Worm (Caenorhabditis elegans): ENCODE data around the gene lonp-2.

Gene lonp-2

DNA sequence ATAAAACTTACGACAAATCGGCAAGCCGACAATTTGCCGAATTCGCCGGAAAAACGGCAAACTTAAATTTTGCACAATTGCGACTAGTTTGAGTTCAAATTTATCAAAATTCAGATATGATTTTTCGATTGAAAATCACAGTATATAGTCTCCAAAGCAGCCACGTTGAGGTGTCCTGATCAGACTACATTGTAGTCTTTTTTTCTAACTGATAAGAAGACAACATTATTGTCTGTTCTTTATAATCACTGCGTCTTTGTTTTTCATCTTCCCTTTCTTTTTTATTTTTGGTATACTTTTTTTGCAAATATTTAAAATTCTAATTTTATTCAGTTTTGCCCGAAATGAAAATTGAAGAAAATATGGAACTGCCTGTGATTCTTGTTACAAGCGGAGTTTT, at the start of gene lonp-2, which contains the start of gene cest-12:
TSS of gene lonp-2 (plus strand) at position 334 of the 400 bp plus-strand sequence.
TSS of gene cest-12 (minus strand) at position 101 of the 400 bp plus-strand sequence.
- no peak for TF ChIP-seq unc-62 (GFP tag; optimal IDR thresholded peaks at IDR 0.05)

DNA sequence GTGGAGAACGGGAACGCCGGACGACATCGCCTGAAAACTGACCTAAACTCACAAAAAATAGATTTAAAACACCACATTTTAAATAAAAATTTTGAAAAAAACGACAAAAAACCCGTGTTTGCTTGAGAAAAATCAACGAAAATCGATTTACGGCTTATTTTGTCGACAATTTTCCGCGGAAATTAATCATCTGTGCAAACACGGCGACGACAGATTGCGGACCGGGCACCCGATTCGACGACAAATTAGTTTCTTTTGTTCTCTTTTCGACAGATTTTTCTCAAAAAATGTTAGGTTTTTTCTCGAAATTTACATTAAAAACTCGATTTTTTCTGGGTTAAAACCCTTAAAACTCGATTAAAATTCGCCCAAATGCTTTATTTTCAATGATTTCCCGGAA, 49.1 kb upstream of the lonp-2 start, which contains the start of gene arx-3:
TSS of gene arx-3 (minus strand) at position 30 of the 400 bp plus-strand sequence.
- TF ChIP-seq unc-62 (GFP tag; optimal IDR thresholded peaks at IDR 0.05): no peak

DNA sequence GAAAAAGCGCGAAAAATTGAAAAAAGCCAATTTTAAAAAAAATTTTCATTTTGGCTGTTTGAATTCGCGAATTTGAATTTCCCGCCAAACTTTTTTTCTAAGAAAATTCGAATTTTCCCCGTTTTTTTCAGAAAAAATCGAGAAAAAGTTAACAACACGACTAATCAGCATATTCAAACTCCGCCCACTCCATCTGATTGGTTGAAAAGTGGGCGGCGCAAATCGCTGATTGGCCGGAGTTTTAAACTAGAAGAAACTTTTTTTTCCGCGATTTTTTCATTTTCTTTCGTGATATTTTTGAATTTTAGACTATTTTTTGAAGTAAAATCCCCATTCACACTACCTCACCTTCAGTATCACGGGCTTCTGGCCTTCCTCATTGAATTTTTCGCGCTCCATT, 48.1 kb upstream of the lonp-2 start:
- TF ChIP-seq unc-62 (GFP tag; optimal IDR thresholded peaks at IDR 0.05): no peak

DNA sequence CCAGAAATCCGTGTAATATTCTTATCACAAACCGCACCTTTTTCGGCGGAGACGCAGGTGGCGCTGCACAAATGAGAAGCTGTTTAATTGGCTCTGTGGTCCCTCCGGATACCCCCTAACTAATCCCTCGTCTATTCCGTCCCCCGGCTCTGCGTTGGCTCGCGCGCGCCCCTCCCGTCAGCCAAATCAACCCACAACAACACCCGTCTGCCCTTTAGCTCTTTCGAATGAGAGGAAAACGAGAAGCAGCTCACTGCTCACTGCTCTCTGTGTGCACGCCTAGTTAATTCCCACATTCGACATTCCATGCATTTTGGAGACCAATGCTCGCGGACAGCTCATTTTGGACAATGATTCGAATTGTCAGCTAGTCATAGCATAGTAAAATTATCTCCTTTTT, 47.5 kb upstream of the lonp-2 start:
- no peak for TF ChIP-seq unc-62 (GFP tag; optimal IDR thresholded peaks at IDR 0.05)

DNA sequence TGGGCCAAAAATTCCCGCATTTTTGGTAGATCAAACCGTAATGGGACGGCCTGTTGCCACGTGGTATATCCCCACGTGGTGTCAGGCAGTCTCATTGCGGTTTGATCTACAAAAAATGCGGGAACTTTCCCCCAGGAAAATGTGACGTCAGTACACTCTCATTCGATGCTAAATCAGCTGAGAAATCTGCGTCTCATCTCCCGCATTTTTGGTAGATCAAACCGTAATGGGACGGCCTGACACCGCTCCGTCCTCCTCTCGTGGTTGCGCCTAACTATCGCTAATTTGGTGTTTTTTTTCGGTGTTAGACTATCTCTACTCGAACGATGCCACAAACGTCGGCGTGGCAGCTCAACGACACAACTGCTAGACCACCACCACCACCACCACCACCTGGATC, 46.2 kb upstream of the lonp-2 start, which contains the start of gene zyg-8:
TSS of gene zyg-8 (plus strand) at position 301 of the 400 bp plus-strand sequence.
- no peak for TF ChIP-seq unc-62 (GFP tag; optimal IDR thresholded peaks at IDR 0.05)

DNA sequence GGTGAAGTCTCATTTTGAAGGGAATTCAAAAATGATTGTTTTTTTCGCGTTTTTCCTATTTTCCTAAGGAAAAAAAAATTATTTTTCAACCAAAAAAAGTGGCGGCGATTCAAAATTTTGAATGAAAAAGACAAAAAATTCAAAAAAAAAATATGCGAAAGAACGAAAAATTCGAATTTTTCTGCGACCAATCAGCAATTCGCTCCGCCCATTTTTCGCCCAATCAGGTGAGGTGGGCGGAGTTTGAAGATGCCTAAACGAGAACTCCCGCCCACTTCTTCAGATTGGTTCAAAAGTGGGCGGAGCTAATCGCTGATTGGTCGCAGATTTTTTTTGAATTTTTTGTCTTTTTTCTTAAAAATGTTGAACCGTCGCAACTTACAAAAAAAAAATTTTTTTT, 43.6 kb upstream of the lonp-2 start:
- no peak for TF ChIP-seq unc-62 (GFP tag; optimal IDR thresholded peaks at IDR 0.05)

DNA sequence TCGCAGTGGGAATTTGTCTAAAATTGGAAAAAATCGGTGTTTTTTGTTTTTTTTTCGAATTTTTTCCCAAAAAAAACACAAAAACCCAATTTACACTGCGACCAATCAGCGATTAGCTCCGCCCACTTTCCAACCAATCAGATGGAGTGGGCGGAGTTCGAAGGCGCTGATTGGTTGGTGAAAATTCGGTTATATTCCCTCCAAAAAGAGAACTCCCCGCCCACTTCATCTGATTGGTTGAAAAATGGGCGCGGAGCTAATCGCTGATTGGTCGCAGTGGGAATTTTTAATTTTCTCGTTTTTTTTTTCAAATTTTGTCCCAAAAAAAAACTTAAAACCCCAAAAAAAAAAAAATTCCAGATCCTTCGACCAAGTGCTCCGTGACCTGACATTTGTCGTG, 43.1 kb upstream of the lonp-2 start:
- TF ChIP-seq unc-62 (GFP tag; optimal IDR thresholded peaks at IDR 0.05): no peak

DNA sequence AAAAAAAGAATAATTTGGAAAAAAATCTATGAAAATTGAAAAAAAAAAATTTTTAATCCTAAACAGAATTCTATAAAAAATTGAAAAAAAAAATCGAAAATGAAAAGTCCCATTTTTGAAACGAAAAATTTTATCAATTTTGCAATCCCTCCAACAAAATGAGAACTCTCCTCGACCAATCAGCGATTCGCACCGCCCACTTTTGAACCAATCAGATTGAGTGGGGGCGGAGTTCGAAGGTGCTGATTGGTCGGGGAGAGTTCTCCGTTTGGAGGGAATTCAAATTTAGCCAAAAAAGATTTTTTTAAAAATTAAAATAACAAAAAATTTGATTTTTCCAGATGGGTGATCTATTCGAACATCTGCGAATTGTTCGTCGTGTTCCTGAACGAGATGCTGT, 39.8 kb upstream of the lonp-2 start:
- TF ChIP-seq unc-62 (GFP tag; optimal IDR thresholded peaks at IDR 0.05): no peak

DNA sequence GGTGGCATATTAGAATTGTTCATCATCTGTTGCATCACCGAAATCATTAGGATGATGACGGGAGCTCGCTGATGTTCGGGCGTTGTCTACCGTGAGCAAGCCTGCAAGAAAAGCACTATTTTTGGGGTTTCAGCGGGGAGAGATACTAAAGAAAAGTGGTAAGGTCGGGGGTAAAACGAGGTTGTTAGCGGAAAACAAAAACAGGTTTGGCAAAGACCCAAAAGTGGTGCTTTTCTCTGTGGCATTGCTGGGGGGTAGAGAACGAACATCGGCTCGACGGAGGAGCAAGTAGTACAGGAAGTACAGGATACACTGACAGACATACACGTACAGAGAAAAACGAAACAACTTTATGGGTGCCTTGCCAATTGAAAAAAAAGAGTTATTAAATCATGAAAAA, 30.1 kb upstream of the lonp-2 start, which contains the start of gene php-3:
TSS of gene php-3 (minus strand) at position 101 of the 400 bp plus-strand sequence.
- TF ChIP-seq unc-62 (GFP tag; optimal IDR thresholded peaks at IDR 0.05): no peak

DNA sequence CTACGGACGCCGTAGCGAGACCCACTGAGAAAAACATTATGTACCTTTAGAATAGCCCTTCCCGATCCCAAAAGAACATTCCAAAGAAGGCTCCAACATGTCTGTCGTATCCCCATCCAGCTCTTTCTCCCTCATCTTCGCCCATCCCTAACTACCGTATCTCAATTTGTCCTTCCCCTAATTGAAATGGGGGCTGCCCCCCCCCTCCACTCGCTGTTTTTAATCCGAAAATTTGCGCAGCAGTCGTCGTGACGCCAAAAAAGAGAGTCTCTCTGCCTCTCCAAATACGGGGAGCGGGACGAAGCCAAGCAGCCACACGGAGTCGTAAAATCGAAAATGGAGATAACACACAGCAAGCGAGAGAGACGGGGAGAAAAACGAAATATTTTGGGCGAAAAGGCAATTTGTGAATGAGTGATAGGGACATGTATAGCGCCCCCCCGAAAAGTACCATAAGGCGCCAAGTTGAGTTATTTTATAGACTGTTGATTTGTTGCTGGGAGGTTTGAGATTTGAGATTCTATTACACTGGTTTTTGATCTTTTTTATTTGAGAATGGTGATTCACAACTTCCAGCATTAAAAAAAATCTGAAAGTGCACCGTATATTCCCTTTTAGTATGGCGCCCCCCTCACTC, 25.5 kb upstream of the lonp-2 start:
- TF ChIP-seq unc-62 (GFP tag; optimal IDR thresholded peaks at IDR 0.05): no peak

DNA sequence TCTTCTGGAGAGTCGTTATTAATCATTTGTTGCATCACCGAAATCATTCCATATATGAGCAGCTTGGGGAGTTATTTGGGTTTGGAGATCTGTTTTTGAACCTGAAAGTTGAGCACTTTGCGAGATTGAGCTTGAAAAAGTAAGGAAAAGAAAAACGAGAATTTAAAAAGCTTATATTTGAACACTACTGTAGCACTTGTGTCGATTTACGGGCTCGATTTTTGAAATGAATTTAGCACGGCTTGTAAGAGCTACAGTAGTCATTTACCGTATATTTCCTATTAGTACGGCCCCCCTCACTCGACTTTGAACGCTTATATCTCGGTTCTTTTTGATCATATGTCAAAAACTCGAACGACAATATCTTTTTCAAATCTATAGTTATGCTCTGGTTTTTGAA, 23.4 kb upstream of the lonp-2 start, which contains the start of gene nob-1:
TSS of gene nob-1 (minus strand) at position 101 of the 400 bp plus-strand sequence.
- no peak for TF ChIP-seq unc-62 (GFP tag; optimal IDR thresholded peaks at IDR 0.05)

DNA sequence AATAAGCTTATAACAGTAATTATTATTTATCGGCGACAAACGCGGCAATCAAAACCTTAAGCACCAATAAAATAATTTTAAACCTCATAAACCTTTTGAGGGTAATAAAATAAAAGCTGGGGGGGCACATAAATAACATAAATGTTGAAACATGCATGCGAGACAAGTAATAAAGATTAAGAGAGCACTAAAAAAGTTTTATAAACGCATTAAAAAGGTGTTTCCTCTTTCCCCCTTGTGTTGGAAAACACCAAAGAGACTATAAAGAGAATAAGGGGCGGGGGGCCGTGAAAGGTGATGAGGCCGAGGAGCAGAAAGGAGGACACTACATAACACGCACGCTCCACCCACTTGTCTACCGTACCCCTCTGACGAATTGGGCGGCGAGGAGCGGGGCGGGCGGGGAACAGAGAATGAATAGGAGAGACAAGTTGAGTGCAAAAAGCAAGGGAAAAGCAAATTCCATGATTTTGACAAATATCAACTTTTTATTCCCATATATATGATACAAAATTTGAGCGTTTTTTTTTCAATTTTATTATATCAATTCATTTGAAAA, 22.7 kb upstream of the lonp-2 start:
- TF ChIP-seq unc-62 (GFP tag; optimal IDR thresholded peaks at IDR 0.05): no peak

DNA sequence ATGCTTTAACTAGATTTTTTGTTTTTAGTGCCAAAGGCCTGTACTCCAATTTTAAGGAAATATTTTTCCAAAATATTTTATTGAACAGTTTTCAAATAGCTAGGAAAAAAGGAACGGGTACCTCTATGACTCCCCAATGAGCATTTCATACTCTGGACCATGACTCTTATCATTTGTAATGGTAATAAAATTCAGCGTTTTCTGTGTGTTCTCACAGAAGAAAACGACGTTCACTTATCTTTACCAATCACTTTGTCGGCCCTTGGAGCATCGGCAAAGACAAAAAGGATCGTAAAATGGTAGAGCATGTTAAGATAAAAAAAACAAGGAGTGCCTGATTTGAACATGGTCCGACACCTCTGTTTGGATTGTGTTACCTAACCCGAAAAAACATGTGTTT, 20.0 kb upstream of the lonp-2 start:
- no peak for TF ChIP-seq unc-62 (GFP tag; optimal IDR thresholded peaks at IDR 0.05)

DNA sequence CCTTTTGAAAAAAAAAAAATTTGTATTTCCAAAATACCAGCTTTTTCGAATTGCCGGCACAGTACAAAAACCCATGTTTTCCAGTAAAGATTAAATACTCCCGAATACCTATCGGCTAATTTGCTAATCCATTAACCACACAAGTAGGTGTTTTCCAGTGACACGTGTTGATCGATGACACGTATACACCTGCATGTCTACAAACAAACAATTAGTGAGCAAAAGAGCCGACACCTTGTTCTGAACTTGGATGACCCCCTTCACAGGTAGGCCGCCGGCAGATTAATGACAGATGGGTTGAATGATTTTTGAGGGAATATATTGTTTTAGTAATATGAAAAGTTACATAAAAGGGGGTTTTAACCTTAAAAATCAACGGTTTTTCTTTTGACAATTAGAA, 15.0 kb upstream of the lonp-2 start:
- no peak for TF ChIP-seq unc-62 (GFP tag; optimal IDR thresholded peaks at IDR 0.05)

DNA sequence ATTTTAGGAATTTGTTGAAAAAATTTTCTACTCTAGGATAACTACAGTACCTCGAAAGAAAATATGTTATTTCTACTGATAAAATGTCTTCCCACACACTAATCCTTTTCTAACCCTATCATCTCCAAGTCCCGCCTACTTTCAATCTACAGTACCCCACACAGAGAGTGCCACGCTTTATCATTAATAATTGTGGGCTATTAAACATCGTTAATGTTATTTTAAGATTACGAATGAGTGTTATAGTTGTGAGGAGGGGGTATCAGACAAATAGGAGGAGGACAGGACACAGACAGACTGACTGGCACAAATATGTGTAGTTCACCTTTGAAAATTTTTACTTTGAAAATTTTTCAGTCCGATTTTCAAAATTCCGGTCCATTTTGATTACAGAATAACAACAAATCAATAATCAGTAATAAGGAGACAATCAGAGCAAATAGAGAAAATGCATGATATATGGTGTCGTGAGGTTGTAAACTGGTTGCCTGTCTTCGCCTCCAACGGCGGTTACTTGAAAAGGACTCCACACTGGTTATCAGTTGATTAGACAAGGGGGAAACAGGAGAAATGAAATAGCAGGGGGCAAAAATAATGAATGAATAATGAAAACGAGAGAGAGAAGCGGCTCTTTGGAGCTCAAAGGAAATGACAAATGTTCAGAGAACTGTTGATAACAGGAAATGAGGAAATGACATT, 13.3 kb upstream of the lonp-2 start:
- no peak for TF ChIP-seq unc-62 (GFP tag; optimal IDR thresholded peaks at IDR 0.05)

DNA sequence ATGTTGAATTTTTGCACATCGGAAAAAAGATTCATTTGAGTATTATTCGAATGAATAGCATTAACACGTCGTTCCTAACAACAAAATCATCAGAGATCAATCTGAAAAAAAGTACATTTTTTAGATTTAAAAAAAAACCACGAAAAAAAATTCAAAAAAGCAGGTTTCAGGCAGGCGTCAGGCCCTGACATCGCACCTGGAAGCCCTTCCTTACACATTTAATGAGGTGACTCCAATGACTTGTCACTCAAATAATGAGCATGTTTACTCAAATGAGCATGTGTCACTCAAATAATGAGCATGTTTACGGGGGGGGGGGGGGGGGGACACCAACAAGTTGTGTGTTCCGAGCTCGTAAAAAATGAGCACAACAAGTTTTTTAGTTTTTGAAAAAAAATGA, 10.8 kb downstream of the lonp-2 start, which contains the start of gene lron-12:
TSS of gene lron-12 (minus strand) at position 101 of the 400 bp plus-strand sequence.
- TF ChIP-seq unc-62 (GFP tag; optimal IDR thresholded peaks at IDR 0.05): no peak

DNA sequence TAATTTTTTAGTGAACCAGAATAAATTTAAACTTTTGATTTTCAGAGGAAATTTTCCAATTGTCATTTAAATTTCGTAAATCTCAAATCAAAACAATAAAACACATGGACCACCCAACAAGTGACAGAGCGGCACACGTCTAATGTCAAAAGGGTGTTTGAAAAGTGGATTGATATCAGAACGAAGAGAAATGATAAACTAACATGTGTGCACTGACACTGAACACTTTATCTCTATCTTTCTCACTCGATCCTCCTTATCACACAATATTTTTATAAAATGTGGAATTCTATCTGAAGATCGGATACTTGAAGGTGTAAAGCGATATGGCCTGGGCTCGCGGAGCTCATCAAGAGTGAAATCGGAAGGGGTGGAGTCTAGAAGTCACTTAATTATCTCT, 12.1 kb downstream of the lonp-2 start:
- no peak for TF ChIP-seq unc-62 (GFP tag; optimal IDR thresholded peaks at IDR 0.05)

Data from whole organism, dauer.